Fruit fly (Drosophila melanogaster) S2 (cell line): ENCODE measurements around the gene PolG1.

Experiments used
- CG8478 ChIP-seq: fragments of >200 bp; optimal IDR thresholded peaks from 2 replicates; lab custom pipeline; 2018
- CTCF ChIP-seq, 2 experiments: fragments of >200 bp; optimal IDR thresholded peaks; 2 replicates each; lab custom pipeline; 2018

Gene PolG1

DNA sequence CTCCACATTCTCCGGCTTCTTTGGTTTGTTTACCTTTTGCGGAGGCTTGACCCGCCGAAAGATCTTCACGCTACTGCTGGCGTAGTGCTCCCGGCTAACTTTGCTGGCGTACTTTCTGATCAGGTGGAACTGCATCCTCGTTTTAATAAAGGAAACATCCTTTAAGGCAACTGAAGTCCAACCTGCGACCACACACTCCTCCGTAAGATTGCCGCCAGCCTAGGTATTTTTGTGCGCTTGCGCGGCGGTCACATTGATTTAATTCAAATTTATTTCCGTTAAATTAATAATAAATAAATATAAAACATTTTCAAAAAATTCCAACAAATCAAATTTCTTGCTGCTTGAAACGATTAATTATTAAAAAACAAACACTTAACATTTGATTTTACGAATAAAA is at the start of gene PolG1:
Gene PolG1 (minus strand): TSS at position 216 of the 400 bp plus-strand sequence.
- no peak for TF ChIP-seq CTCF (optimal IDR thresholded peaks at IDR 0.05; lab: Kevin White, UChicago)
- TF ChIP-seq CG8478, result no peak

DNA sequence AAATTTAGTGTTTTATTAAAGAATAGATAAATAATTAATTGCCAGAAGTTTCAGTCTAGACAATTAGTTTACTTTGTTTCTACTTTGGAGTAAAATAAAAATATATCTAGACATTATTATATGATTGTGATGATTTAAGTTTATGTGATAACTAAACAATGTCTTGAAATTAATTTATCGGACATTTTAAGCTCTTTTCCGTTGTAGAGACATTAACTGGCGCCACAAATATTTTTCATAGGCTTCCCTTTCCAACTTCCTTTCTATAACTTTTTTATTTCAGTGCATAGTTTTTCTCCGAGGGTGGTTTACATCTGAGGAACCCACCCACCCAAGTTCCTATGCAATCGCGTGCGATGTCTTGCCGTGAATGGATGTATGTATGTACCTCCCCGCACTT is 49.1 kb upstream of the PolG1 start:
- TF ChIP-seq CTCF (optimal IDR thresholded peaks at IDR 0.05; lab: Kevin White, UChicago) (no peak), CG8478 (no peak)

- TF ChIP-seq CG8478 (no peak), CTCF (optimal IDR thresholded peaks at IDR 0.05; lab: Kevin White, UChicago) (no peak)
Observed at dm6 chr2L:13873147-13873546, 45.6 kb upstream of the PolG1 start.

dm6 chr2L:13869400-13869799 is 41.8 kb upstream of the PolG1 start:
- TF ChIP-seq CG8478 (no peak), CTCF (optimal IDR thresholded peaks at IDR 0.05; lab: Kevin White, UChicago) (no peak)

- TF ChIP-seq CTCF (optimal IDR thresholded peaks at IDR 0.05; lab: Kevin White, UChicago) (no peak), CG8478 (no peak)
Observed at dm6 chr2L:13867653-13868052, 40.1 kb upstream of the PolG1 start.

DNA sequence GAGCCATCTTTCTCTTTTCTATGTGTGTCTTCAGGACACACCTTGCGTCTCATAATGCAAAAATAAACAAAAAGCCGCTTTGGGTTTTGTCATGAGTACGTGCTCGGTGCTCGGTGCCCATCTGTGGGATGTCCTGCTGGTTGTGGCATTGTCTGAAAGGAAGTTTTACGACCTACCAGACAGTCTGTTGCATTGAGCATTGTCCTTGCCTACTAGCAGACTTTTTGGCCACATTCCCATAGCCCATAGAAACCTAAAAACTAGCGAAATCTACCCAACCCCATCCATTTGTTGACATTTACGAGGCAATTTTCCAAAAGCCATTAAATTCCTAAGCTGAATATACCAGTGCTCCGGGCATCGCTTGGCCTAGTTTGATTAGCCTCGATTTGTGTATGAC is 23.5 kb upstream of the PolG1 start:
- TF ChIP-seq CTCF (optimal IDR thresholded peaks at IDR 0.05; lab: Kevin White, UChicago) (no peak), CG8478 (no peak)

DNA sequence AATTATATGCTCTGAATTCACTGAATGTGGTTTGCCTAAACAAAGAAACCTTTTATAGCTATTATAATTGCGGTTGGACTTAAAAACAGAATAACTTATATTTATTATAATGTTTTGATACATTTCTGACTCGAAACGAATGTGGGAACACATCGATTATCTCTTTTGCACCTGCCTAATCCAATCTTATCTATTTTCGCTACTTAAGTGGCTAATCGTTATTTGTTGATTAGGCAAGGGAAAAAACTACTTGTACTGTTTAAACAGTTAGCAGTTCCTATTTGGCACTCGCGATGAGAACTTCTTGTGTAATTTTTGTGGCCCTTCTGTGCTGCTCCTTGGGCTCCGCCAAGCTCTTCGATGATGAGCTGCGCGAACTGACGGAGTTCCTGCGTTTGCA is 21.6 kb upstream of the PolG1 start, which contains the start of gene CG7968:
Gene CG7968 (plus strand): TSS at position 276 of the 400 bp plus-strand sequence.
- TF ChIP-seq CG8478, result no peak
- TF ChIP-seq CTCF (optimal IDR thresholded peaks at IDR 0.05; lab: Kevin White, UChicago), result no peak

- TF ChIP-seq CTCF (optimal IDR thresholded peaks at IDR 0.05; lab: Kevin White, UChicago) (no peak), CG8478 (no peak)
Observed at dm6 chr2L:13847625-13848024, 20.1 kb upstream of the PolG1 start, which contains the start of gene CG7953. Gene CG7953 (plus strand): TSS chr2L:13847925.

- TF ChIP-seq CG8478, result no peak
- no peak for TF ChIP-seq CTCF (optimal IDR thresholded peaks at IDR 0.05; lab: Kevin White, UChicago)
Observed at dm6 chr2L:13846239-13846802, 18.7 kb upstream of the PolG1 start, which contains the start of gene CG7916. Gene CG7916 (plus strand): TSS chr2L:13846752.

DNA sequence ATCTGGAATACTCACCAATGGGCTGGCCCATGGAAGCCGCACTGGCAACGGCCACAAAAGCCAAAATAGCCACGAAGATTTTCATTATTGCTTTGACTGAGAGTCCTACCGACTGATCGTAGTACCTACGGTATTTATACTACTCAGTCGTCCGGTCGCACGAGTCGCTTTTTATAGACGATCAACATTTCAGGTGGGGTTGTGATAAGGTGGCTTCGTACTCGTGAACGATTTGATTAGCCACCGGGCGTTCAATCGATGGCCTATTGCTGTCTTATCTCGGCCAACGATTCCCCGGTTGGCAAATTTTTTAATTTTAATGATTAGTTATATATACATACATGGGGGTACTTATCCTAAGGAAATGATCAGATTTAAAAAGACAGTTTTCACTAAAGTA is 17.6 kb upstream of the PolG1 start, which contains the start of gene CG8997:
Gene CG8997 (minus strand): TSS at position 148 of the 400 bp plus-strand sequence.
- TF ChIP-seq CG8478, result no peak
- TF ChIP-seq CTCF (optimal IDR thresholded peaks at IDR 0.05; lab: Kevin White, UChicago), result no peak

- TF ChIP-seq CG8478 (no peak), CTCF (optimal IDR thresholded peaks at IDR 0.05; lab: Kevin White, UChicago) (no peak)
Observed at dm6 chr2L:13843692-13844284, 16.2 kb upstream of the PolG1 start, which contains the start of gene CG33306. Gene CG33306 (minus strand): TSS chr2L:13843742.

DNA sequence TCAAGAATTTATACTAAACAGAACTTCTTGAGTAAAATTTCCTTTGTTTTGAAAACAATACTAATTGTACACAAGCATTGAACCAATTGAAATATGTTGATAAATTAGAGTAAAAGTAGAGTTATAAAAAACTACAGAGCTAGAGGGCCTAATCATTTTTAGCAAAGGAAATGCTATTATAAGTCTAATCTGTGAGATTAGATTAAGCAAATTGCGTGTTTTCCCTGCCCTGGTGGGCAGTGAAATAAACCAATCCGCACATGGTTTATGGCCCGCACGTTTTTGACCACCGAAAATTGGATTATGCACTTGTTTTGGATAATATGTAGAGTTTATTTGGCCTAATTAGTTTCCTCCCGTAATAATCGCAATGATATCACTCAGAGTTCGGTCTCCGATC is 15.0 kb upstream of the PolG1 start:
- TF ChIP-seq CG8478, result no peak

- TF ChIP-seq CTCF (optimal IDR thresholded peaks at IDR 0.05; lab: Kevin White, UChicago), result peak; percentile 40 to 74
- TF ChIP-seq CG8478, result no peak
Observed at dm6 chr2L:13842078-13842477, 14.5 kb upstream of the PolG1 start.

dm6 chr2L:13841508-13841907 is 13.9 kb upstream of the PolG1 start, which contains the start of gene CG33307:
Gene CG33307 (minus strand): TSS chr2L:13841520.
- no peak for TF ChIP-seq CTCF (optimal IDR thresholded peaks at IDR 0.05; lab: Kevin White, UChicago)
- TF ChIP-seq CG8478, result no peak

dm6 chr2L:13839744-13840151 is 12.2 kb upstream of the PolG1 start:
- no peak for TF ChIP-seq CTCF (optimal IDR thresholded peaks at IDR 0.05; lab: Kevin White, UChicago)
- TF ChIP-seq CG8478, result no peak

- TF ChIP-seq CTCF (optimal IDR thresholded peaks at IDR 0.05; lab: Kevin White, UChicago) (no peak), CG8478 (no peak)
Observed at dm6 chr2L:13838647-13839390, 11.2 kb upstream of the PolG1 start.
